Fruit fly (Drosophila melanogaster) whole organism, pupa: Measurements from ENCODE around the gene CG31445.

ENCODE experiments used
- CG4496 ChIP-seq: fragments of 200-800 bp; sonication (Bioruptor generic); IDR thresholded peaks from 3 replicates; pipeline ENCODE4 v1.3.6; 2022; ENCODE audit warnings: missing biosample characterization, missing genetic modification characterization
- CG9948 ChIP-seq: fragments of 200-800 bp; sonication (Bioruptor generic); optimal IDR thresholded peaks from 2 replicates; lab custom pipeline; 2018; ENCODE audit warnings: missing biosample characterization, mild to moderate bottlenecking, missing genetic modification characterization, moderate library complexity

CG31445 gene

DNA sequence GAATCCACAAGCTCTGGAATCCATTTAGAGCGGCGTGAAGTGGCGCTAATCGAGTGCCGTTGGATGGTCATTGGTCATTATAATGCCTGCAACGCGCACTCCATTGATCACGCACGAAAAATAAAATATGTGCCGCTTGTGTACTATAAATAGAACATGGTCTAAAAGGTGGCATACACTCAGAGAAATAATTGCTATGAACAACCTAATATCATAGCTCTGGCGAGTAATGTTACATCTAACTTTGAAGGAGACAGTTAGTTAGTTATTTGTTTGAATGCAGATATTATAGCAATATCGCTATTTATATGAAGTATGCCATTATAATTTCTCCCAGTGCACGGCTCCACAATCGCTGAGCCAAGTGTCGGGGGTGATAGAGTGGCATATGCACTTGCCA, 53.6 kb downstream of the CG31445 start:
- TF ChIP-seq CG9948 (tag; lab: Kevin White, UChicago) (no peak), CG4496 (GFP tag; lab: Robert Waterston, UW) (0 out of 3 replicates have a peak, but pooled peaks have one; percentile 14)
